Worm (Caenorhabditis elegans) whole organism, early embryonic: ENCODE measurements around the gene klo-2.

Experiments
- B0310.2 ChIP-seq: sonication (generic microtip); optimal IDR thresholded peaks from 2 replicates; lab custom pipeline; 2016; ENCODE audit warnings: mild to moderate bottlenecking, missing genetic modification characterization, missing compliant biosample characterization
- F13C5.2 ChIP-seq: sonication (generic microtip); optimal IDR thresholded peaks from 2 replicates; lab custom pipeline; 2017; ENCODE audit warnings: mild to moderate bottlenecking, missing genetic modification characterization, inconsistent platforms, missing compliant biosample characterization
- aly-1 ChIP-seq: sonication (generic microtip); optimal IDR thresholded peaks from 2 replicates; lab custom pipeline; 2016; ENCODE audit warnings: missing genetic modification characterization, missing compliant biosample characterization
- ama-1 ChIP-seq: fragments of 150-350 bp; optimal IDR thresholded peaks from 2 replicates; lab custom pipeline; 2014
- ceh-13 ChIP-seq: fragments of 200-800 bp; sonication (Bioruptor generic); optimal IDR thresholded peaks from 2 replicates; lab custom pipeline; 2018; ENCODE audit warnings: mild to moderate bottlenecking, missing genetic modification characterization, missing compliant biosample characterization
- ceh-36 ChIP-seq: sonication (generic microtip); optimal IDR thresholded peaks from 2 replicates; lab custom pipeline; 2016; ENCODE audit warnings: missing genetic modification characterization, inconsistent platforms, missing compliant biosample characterization
- ets-7 ChIP-seq: sonication (generic microtip); optimal IDR thresholded peaks from 2 replicates; lab custom pipeline; 2016; ENCODE audit warnings: missing genotype, missing genetic modification characterization, missing compliant biosample characterization
- flt-1 ChIP-seq: fragments of 200-800 bp; sonication (Bioruptor generic); IDR thresholded peaks from 2 replicates; pipeline ENCODE4 v1.3.6; 2022; ENCODE audit warnings: missing genetic modification characterization, missing compliant biosample characterization
- hmbx-1 ChIP-seq: sonication (generic microtip); optimal IDR thresholded peaks from 2 replicates; lab custom pipeline; 2016; ENCODE audit warnings: mild to moderate bottlenecking, missing genetic modification characterization, missing compliant biosample characterization
- hmg-4 ChIP-seq: fragments of 200-800 bp; sonication (Bioruptor generic); optimal IDR thresholded peaks from 2 replicates; lab custom pipeline; 2018; ENCODE audit warnings: mild to moderate bottlenecking, missing genetic modification characterization, missing compliant biosample characterization
- hnd-1 ChIP-seq: sonication (generic microtip); optimal IDR thresholded peaks from 2 replicates; lab custom pipeline; 2016; ENCODE audit warnings: missing genetic modification characterization, missing compliant biosample characterization
- pes-1 ChIP-seq: fragments of 200-800 bp; sonication (Bioruptor generic); IDR thresholded peaks from 2 replicates; pipeline ENCODE4 v1.3.6; 2022; ENCODE audit warnings: missing genetic modification reagents, missing genetic modification characterization, missing compliant biosample characterization
- scrt-1 ChIP-seq: fragments of 200-800 bp; sonication (Bioruptor generic); IDR thresholded peaks from 2 replicates; pipeline ENCODE4 v1.3.6; 2022; ENCODE audit warnings: missing genetic modification characterization, missing compliant biosample characterization
- sea-1 ChIP-seq: fragments of 200-800 bp; sonication (Bioruptor generic); conservative IDR thresholded peaks from 2 replicates; pipeline ENCODE4 v1.3.6; 2022; ENCODE audit warnings: missing genetic modification characterization, missing compliant biosample characterization
- tbx-11 ChIP-seq: fragments of 200-800 bp; sonication (Bioruptor generic); IDR thresholded peaks from 2 replicates; pipeline ENCODE4 v1.3.6; 2022; ENCODE audit warnings: missing genetic modification characterization, missing compliant biosample characterization
- tbx-37 ChIP-seq: fragments of 200-800 bp; sonication (Bioruptor generic); conservative IDR thresholded peaks from 2 replicates; pipeline ENCODE4 v1.3.6; 2022; ENCODE audit warnings: missing genetic modification reagents, missing genetic modification characterization, missing compliant biosample characterization
- tra-4 ChIP-seq: sonication (generic microtip); optimal IDR thresholded peaks from 2 replicates; lab custom pipeline; 2017; ENCODE audit warnings: missing genetic modification characterization, missing compliant biosample characterization

Gene klo-2

DNA sequence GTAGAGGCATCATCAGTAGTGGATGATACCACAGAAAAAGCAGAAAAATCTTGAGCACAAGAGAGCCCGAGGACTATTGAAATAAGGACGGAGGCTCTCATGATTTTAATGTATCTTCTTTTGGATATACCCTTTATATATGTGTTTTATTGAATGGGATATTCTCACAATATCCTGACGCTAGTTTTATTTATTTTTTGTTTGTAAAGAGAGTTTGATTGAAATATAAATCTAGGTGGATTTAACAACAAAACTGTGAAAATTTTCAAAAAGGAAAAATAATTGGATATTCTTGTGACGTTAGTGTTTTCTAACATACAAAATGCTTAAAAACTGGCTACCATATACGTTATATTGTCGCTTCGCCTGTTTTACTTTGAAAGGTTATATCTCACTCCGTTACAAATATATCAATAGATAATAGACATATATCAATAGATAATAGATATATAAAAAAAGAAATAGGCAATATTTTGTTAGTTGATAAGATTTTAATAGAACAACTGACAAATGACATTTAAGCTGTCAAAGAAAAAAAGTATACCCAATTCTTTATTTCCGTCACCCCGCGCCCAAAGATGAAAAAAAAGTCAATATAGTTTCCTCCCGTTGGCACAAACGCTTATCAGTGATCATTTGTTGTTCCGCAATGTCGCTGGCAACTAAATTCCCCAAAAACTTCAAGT, at the start of gene klo-2, which contains the start of gene E02H9.7:
TSS of gene klo-2 (plus strand) at position 636 of the 686 bp plus-strand sequence.
TSS of gene E02H9.7 (minus strand) at position 101 of the 686 bp plus-strand sequence.
- no peak for TF ChIP-seq ama-1 (lab: Kevin White, UChicago)
- no peak for TF ChIP-seq aly-1 (tag; lab: Kevin White, UChicago)
- no peak for TF ChIP-seq scrt-1 (GFP tag; lab: Robert Waterston, UW)
- TF ChIP-seq ets-7, result no peak

DNA sequence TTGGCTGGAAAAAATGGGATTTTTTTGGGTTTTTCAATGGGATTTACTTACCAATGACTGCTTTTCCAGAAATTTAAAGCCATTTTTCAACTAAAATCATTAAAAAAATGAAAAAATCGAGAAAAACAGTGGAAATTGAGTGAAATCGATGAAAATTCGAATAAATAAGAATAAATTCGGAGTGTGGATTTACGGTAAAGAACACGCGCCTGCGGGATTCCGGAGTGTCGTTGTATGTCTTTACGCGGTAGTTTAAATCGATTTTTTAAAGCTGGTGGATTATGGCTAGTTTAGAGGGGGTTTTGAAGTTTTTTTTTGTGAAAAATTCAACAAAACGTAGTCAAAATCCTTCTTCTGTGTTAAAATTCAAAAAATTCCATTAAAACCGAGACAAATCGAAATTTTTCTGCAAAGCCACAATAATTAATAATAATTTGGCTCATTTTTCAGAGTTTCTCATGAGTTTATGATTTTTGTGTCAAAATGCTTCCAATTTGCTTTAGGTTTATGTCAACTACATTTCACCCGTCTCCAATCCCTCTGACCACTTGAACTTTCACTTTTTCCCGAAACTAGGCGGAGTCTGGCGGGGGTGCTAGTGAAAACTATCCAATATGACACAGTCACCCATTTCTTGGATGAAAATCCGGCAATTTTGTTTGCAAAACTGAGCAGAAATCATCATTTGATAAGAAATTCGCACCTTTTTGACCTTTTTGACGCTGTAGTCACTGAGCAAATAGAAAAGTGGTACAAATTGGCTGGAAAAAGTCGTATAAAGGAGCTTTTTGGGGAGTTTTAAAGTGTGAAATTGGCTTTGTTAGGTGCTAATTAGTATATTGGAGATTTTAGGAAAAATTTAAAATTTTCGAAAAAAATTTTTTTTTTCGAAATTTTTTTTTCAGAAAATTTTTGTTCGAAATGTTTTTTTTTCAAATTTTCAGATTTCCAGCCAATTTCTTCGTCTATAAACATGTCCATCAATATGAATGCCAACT, 44.6 kb upstream of the klo-2 start, which contains the start of the genes cic-1 and strm-1:
TSS of gene cic-1 (minus strand) at position 96 of the 998 bp plus-strand sequence.
TSS of gene strm-1 (plus strand) at position 945 of the 998 bp plus-strand sequence.
- no peak for TF ChIP-seq tra-4 (tag; lab: Kevin White, UChicago)

DNA sequence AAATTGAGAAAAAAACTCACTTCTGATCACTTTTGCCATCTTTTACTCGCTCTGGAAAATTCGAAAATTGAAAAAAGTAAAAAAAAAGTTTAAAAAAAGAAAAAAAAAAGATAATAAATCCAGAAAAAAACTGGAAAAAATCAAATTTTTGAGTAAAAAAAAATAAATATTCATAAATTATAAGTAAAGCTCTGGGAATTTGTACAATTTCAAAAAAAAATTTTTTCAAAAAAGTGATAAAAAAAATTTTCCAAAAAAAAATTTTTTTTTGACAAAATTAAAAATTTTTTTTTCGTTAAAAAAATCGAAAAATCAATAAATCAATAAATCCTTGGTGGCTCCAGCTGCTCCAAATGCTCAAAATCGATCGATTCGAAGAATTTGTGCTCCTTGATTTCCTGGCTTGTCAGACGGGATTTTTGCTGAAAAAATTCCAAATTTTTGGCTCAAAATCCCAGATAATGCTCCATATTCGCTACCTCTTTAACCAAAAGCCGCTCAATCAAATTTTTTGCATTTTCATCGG, 35.0 kb upstream of the klo-2 start, which contains the start of gene mrpl-30:
TSS of gene mrpl-30 (minus strand) at position 51 of the 526 bp plus-strand sequence.
- TF ChIP-seq hmg-4 (GFP tag; lab: Kevin White, UChicago) (no peak), hnd-1 (tag; lab: Kevin White, UChicago) (no peak), aly-1 (tag; lab: Kevin White, UChicago) (no peak), ceh-36 (tag; lab: Kevin White, UChicago) (no peak), tbx-37 (GFP tag; lab: Robert Waterston, UW) (no peak), scrt-1 (GFP tag; lab: Robert Waterston, UW) (no peak), B0310.2 (tag; lab: Kevin White, UChicago) (no peak), ets-7 (no peak), pes-1 (GFP tag; lab: Robert Waterston, UW) (no peak), ama-1 (lab: Kevin White, UChicago) (no peak), flt-1 (no peak), F13C5.2 (tag; lab: Kevin White, UChicago) (no peak), ceh-13 (GFP tag; lab: Kevin White, UChicago) (no peak), tra-4 (tag; lab: Kevin White, UChicago) (no peak), sea-1 (GFP tag; lab: Robert Waterston, UW) (no peak), tbx-11 (GFP tag; lab: Robert Waterston, UW) (no peak)

DNA sequence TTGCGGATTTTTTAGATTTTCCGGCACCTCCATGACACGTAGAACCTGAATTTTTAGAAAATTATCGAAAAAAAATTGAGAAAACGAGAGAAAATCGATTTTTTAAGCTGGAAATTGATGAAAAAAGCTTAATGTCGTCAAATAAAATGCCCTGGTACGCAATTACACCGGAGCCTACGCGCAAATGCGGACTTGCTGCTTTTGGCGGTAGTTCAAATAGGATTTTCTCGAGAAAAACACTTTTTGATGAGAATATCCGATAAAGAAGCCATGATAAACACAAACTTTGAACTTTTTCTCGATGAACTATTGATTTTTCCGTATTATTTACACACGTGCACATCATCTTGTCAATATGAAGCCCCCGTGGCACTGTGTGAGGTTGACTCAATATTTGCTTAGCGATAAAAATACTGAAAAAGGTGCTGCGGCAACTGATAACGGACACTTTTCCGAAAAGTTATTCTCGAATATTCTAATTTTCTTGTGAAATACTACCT, 27.8 kb upstream of the klo-2 start, which contains the start of the genes W04B5.5 and W04B5.3:
TSS of gene W04B5.5 (minus strand) at position 51 of the 500 bp plus-strand sequence.
TSS of gene W04B5.3 (plus strand) at position 356 of the 500 bp plus-strand sequence.
- TF ChIP-seq B0310.2 (tag; lab: Kevin White, UChicago) (no peak), F13C5.2 (tag; lab: Kevin White, UChicago) (peak; percentile 45), flt-1 (0 out of 2 replicates have a peak, but pooled peaks have one; percentile 19)

DNA sequence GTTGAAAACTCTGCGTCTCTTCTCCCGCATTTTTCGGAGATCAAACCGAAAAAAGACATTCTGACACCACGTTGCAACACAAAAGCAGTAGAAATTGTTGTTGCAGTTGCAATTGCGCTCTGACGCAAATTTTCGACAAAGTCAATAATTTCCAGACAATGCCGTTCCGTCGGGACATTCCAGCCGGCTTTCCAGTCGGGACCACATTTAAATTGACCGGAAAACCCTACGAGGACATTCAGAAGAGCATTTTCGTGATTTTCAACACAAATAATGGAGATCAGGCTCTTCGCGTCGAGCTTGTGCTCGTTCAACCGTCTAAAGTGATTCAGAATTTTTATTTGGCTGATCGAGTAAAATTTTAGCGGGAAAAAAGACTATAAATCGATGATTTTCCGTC, 27.0 kb upstream of the klo-2 start:
- no peak for TF ChIP-seq flt-1
- TF ChIP-seq tra-4 (tag; lab: Kevin White, UChicago), result no peak
- TF ChIP-seq ets-7, result no peak
- no peak for TF ChIP-seq ama-1 (lab: Kevin White, UChicago)
- no peak for TF ChIP-seq hmg-4 (GFP tag; lab: Kevin White, UChicago)
- no peak for TF ChIP-seq hmbx-1 (tag; lab: Kevin White, UChicago)
- TF ChIP-seq scrt-1 (GFP tag; lab: Robert Waterston, UW), result no peak
- no peak for TF ChIP-seq aly-1 (tag; lab: Kevin White, UChicago)
- no peak for TF ChIP-seq pes-1 (GFP tag; lab: Robert Waterston, UW)
- TF ChIP-seq B0310.2 (tag; lab: Kevin White, UChicago), result no peak

DNA sequence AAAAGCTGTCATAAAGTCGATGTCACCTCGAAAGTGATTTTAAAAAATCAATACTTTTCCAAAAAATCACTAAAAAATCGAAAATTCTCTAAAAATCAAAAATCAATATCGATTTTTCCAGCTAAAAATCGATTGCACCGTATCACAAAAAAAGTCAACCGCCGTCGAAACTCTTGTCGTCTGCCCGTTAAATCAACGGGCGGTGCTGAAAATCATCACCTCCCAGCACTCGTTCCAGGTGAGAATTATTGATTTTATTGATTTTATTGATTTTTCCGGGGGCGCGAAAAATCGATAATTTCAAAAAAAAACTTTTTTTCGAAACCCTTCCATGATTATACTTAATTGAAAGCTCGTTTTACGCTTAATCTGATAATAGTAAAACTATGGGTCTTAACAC, 26.5 kb upstream of the klo-2 start:
- TF ChIP-seq tbx-37 (GFP tag; lab: Robert Waterston, UW) (no peak), hmg-4 (GFP tag; lab: Kevin White, UChicago) (no peak), B0310.2 (tag; lab: Kevin White, UChicago) (no peak), ceh-36 (tag; lab: Kevin White, UChicago) (no peak), tbx-11 (GFP tag; lab: Robert Waterston, UW) (no peak), pes-1 (GFP tag; lab: Robert Waterston, UW) (no peak), ets-7 (no peak), hnd-1 (tag; lab: Kevin White, UChicago) (no peak), flt-1 (no peak), tra-4 (tag; lab: Kevin White, UChicago) (no peak), hmbx-1 (tag; lab: Kevin White, UChicago) (no peak), scrt-1 (GFP tag; lab: Robert Waterston, UW) (no peak), ceh-13 (GFP tag; lab: Kevin White, UChicago) (no peak), aly-1 (tag; lab: Kevin White, UChicago) (no peak), ama-1 (lab: Kevin White, UChicago) (no peak), sea-1 (GFP tag; lab: Robert Waterston, UW) (no peak), F13C5.2 (tag; lab: Kevin White, UChicago) (no peak)
